Fruit fly (Drosophila melanogaster) whole organism, prepupa: ENCODE data around the gene CG2126.

Source experiments
- Blimp-1 ChIP-seq: fragments of 200-800 bp; sonication (Bioruptor generic); optimal IDR thresholded peaks from 3 replicates; lab custom pipeline; 2017; ENCODE audit warnings: missing biosample characterization, missing genetic modification characterization, mild to moderate bottlenecking, moderate library complexity, missing genetic modification reagents
- CG10631 ChIP-seq: fragments of 200-800 bp; sonication (Bioruptor generic); optimal IDR thresholded peaks from 2 replicates; lab custom pipeline; 2016; ENCODE audit warnings: missing biosample characterization, missing genetic modification characterization
- CG31627 ChIP-seq: fragments of 200-800 bp; sonication (Bioruptor generic); optimal IDR thresholded peaks from 3 replicates; lab custom pipeline; 2016; ENCODE audit warnings: missing biosample characterization, missing genetic modification characterization
- CG6163 ChIP-seq: fragments of 200-800 bp; sonication (Bioruptor generic); IDR thresholded peaks from 3 replicates; pipeline ENCODE4 v1.3.6; 2022; ENCODE audit warnings: missing biosample characterization, missing genetic modification characterization
- Eip78C ChIP-seq: fragments of 200-800 bp; sonication (Bioruptor generic); peaks from one replicate; lab custom pipeline; 2016; ENCODE audit warnings: missing biosample characterization, missing genetic modification characterization
- Ets96B ChIP-seq: fragments of 200-800 bp; optimal IDR thresholded peaks from 2 replicates; lab custom pipeline; 2019; ENCODE audit warnings: missing biosample characterization, mild to moderate bottlenecking, missing genetic modification characterization, moderate library complexity
- Hr4 ChIP-seq: fragments of 200-800 bp; sonication (Bioruptor generic); optimal IDR thresholded peaks from 3 replicates; lab custom pipeline; 2016; ENCODE audit warnings: missing biosample characterization, missing genetic modification characterization
- OdsH ChIP-seq: fragments of 200-800 bp; sonication (Bioruptor generic); optimal IDR thresholded peaks from 3 replicates; lab custom pipeline; 2016; ENCODE audit warnings: missing biosample characterization, missing genetic modification characterization
- Smox ChIP-seq: fragments of 200-800 bp; sonication (Bioruptor generic); optimal IDR thresholded peaks from 3 replicates; lab custom pipeline; 2016; ENCODE audit warnings: missing biosample characterization, missing genetic modification characterization
- Sox102F ChIP-seq: fragments of 200-800 bp; sonication (Bioruptor generic); optimal IDR thresholded peaks from 2 replicates; lab custom pipeline; 2016; ENCODE audit warnings: missing biosample characterization, mild to moderate bottlenecking, missing genetic modification characterization
- Sox15 ChIP-seq: fragments of 200-800 bp; sonication (Bioruptor generic); optimal IDR thresholded peaks from 3 replicates; lab custom pipeline; 2016; ENCODE audit warnings: missing biosample characterization, missing genetic modification characterization
- cyc ChIP-seq: fragments of 200-800 bp; sonication (Bioruptor generic); optimal IDR thresholded peaks from 3 replicates; lab custom pipeline; 2016; ENCODE audit warnings: missing biosample characterization, missing genetic modification characterization
- lz ChIP-seq: fragments of 200-800 bp; sonication (Bioruptor generic); optimal IDR thresholded peaks from 3 replicates; lab custom pipeline; 2016; ENCODE audit warnings: missing biosample characterization, missing genetic modification characterization
- salr ChIP-seq, 2 experiments: fragments of 200-800 bp; sonication (Bioruptor generic); optimal IDR thresholded peaks; 3 replicates each; lab custom pipeline; 2016 to 2018; ENCODE audit warnings: missing biosample characterization in 2 of 2, missing genetic modification characterization in 2 of 2, mild to moderate bottlenecking in 1 of 2

- TF ChIP-seq Hr4 (no peak), cyc (GFP tag; lab: Kevin White, UChicago) (no peak), Blimp-1 (GFP tag; lab: Kevin White, UChicago) (no peak), CG31627 (GFP tag; lab: Kevin White, UChicago) (no peak), Sox15 (GFP tag; lab: Kevin White, UChicago) (no peak), Sox102F (GFP tag; lab: Kevin White, UChicago) (no peak), OdsH (GFP tag; lab: Kevin White, UChicago) (no peak), Smox (no peak), Ets96B (peak; percentile 7), Eip78C (GFP tag; lab: Kevin White, UChicago) (peak; percentile 57), CG10631 (GFP tag; lab: Kevin White, UChicago) (no peak), salr (GFP tag; optimal IDR thresholded peaks at IDR 0.05; lab: Kevin White, UChicago) (no peak), lz (GFP tag; lab: Kevin White, UChicago) (no peak), CG6163 (peak; percentile 42; the same call in 1 of the 3 replicates)
Observed at dm6 chr3R:31741278-31741677, 35.2 kb downstream of the CG2126 start.
